Fruit fly (Drosophila melanogaster) whole organism, embryonic: ENCODE results near the gene CG4393.

Experiments
- ATbp ChIP-seq: fragments of 200-800 bp; sonication (Bioruptor generic); optimal IDR thresholded peaks from 2 replicates; lab custom pipeline; 2017; ENCODE audit warnings: missing biosample characterization, mild to moderate bottlenecking, missing genetic modification characterization, missing genetic modification reagents
- Awh ChIP-seq: fragments of 200-800 bp; sonication (Bioruptor generic); IDR thresholded peaks from 2 replicates; pipeline ENCODE4, ENCODE4 v1.3.6; 2022; ENCODE audit warnings: missing biosample characterization, missing genetic modification characterization
- B-H2 ChIP-seq: fragments of 200-800 bp; sonication (Bioruptor generic); optimal IDR thresholded peaks from 2 replicates; lab custom pipeline; 2018; ENCODE audit warnings: missing biosample characterization, mild to moderate bottlenecking, missing genetic modification characterization
- Bgb ChIP-seq: fragments of 200-800 bp; sonication (Bioruptor generic); IDR thresholded peaks from 2 replicates; pipeline ENCODE4 v1.3.6; 2022; ENCODE audit warnings: missing biosample characterization, missing genetic modification characterization; ENCODE audit not compliant: partially characterized antibody
- C15 ChIP-seq: fragments of 200-800 bp; sonication (Bioruptor generic); IDR thresholded peaks from 3 replicates; pipeline ENCODE4 v1.3.6; 2022; ENCODE audit warnings: missing biosample characterization, missing genetic modification characterization
- CG10267 ChIP-seq: fragments of 200-800 bp; sonication (Bioruptor generic); optimal IDR thresholded peaks from 2 replicates; lab custom pipeline; 2018; ENCODE audit warnings: missing biosample characterization, mild to moderate bottlenecking, missing genetic modification characterization, moderate library complexity
- CG10366 ChIP-seq: fragments of 200-800 bp; sonication (Bioruptor generic); IDR thresholded peaks from 2 replicates; pipeline ENCODE4 v1.3.6; 2022; ENCODE audit warnings: missing biosample characterization, missing genetic modification characterization
- CG10565 ChIP-seq: fragments of 200-800 bp; sonication (Bioruptor generic); optimal IDR thresholded peaks from 3 replicates; lab custom pipeline; 2016; ENCODE audit warnings: missing biosample characterization, mild to moderate bottlenecking, missing genetic modification characterization
- CG12155 ChIP-seq: fragments of 200-800 bp; sonication (Bioruptor generic); optimal IDR thresholded peaks from 3 replicates; lab custom pipeline; 2016; ENCODE audit warnings: missing biosample characterization, missing genetic modification characterization
- CG2199 ChIP-seq: fragments of 200-800 bp; sonication (Bioruptor generic); IDR thresholded peaks from 3 replicates; pipeline ENCODE4 v1.3.6; 2022; ENCODE audit warnings: missing biosample characterization, missing genetic modification characterization
- CG2875 ChIP-seq: fragments of 200-800 bp; sonication (Bioruptor generic); optimal IDR thresholded peaks from 2 replicates; lab custom pipeline; 2017; ENCODE audit warnings: missing biosample characterization, mild to moderate bottlenecking, missing genetic modification characterization, missing genetic modification reagents
- CG30403 ChIP-seq: fragments of 200-800 bp; sonication (Bioruptor generic); optimal IDR thresholded peaks from 3 replicates; lab custom pipeline; 2016; ENCODE audit warnings: missing biosample characterization, missing genetic modification characterization
- CG3847 ChIP-seq: fragments of 200-800 bp; sonication (Bioruptor generic); IDR thresholded peaks from 2 replicates; pipeline ENCODE4 v1.3.6; 2022; ENCODE audit warnings: missing biosample characterization, missing genetic modification characterization
- CG6272 ChIP-seq: fragments of 200-800 bp; sonication (Bioruptor generic); IDR thresholded peaks from 2 replicates; pipeline ENCODE4 v1.3.6; 2022; ENCODE audit warnings: missing biosample characterization, missing genetic modification characterization
- CG7372 ChIP-seq: fragments of 200-800 bp; sonication (Bioruptor generic); IDR thresholded peaks from 2 replicates; pipeline ENCODE4 v1.3.6; 2022; ENCODE audit warnings: missing biosample characterization, missing genetic modification characterization
- CG8765 ChIP-seq: fragments of 200-800 bp; sonication (Bioruptor generic); IDR thresholded peaks from 2 replicates; pipeline ENCODE4 v1.3.6; 2022; ENCODE audit warnings: missing biosample characterization, missing genetic modification characterization
- CG8924 ChIP-seq: fragments of 200-800 bp; optimal IDR thresholded peaks from 3 replicates; lab custom pipeline; 2019; ENCODE audit warnings: missing biosample characterization, mild to moderate bottlenecking, missing genetic modification characterization, moderate library complexity
- CG8944 ChIP-seq: fragments of 200-800 bp; sonication (Bioruptor generic); optimal IDR thresholded peaks from 3 replicates; lab custom pipeline; 2016; ENCODE audit warnings: missing biosample characterization, missing genetic modification characterization
- CoRest ChIP-seq: fragments of 200-800 bp; sonication (Bioruptor generic); optimal IDR thresholded peaks from 3 replicates; lab custom pipeline; 2018; ENCODE audit warnings: missing biosample characterization, mild to moderate bottlenecking, missing genetic modification characterization, moderate library complexity
- D19B ChIP-seq: fragments of 200-800 bp; sonication (Bioruptor generic); optimal IDR thresholded peaks from 2 replicates; lab custom pipeline; 2017; ENCODE audit warnings: missing biosample characterization, mild to moderate bottlenecking, missing genetic modification characterization
- GATAe ChIP-seq: fragments of 200-800 bp; sonication (Bioruptor generic); conservative IDR thresholded peaks from 2 replicates; pipeline ENCODE4 v1.3.6; 2022; ENCODE audit warnings: missing biosample characterization, missing genetic modification characterization
- Hmr ChIP-seq: fragments of 200-800 bp; sonication (Bioruptor generic); optimal IDR thresholded peaks from 3 replicates; lab custom pipeline; 2017; ENCODE audit warnings: mild to moderate bottlenecking, missing biosample characterization, missing genetic modification reagents, missing genetic modification characterization
- Hr3 ChIP-seq: fragments of 200-800 bp; sonication (Bioruptor generic); optimal IDR thresholded peaks from 3 replicates; lab custom pipeline; 2016; ENCODE audit warnings: missing biosample characterization, missing genetic modification characterization
- Hsf ChIP-seq: fragments of 200-800 bp; sonication (Bioruptor generic); optimal IDR thresholded peaks from 3 replicates; lab custom pipeline; 2016; ENCODE audit warnings: missing biosample characterization, missing genetic modification characterization
- Mrtf ChIP-seq: fragments of 200-800 bp; sonication (Bioruptor generic); IDR thresholded peaks from 3 replicates; pipeline ENCODE4 v1.3.6; 2022; ENCODE audit warnings: missing biosample characterization, missing genetic modification characterization
- NFAT ChIP-seq: fragments of 200-800 bp; sonication (Bioruptor generic); IDR thresholded peaks from 2 replicates; pipeline ENCODE4 v1.3.6; 2022; ENCODE audit warnings: missing biosample characterization, missing genetic modification characterization
- Ravus ChIP-seq: fragments of 200-800 bp; sonication (Bioruptor generic); IDR thresholded peaks from 2 replicates; pipeline ENCODE4 v1.3.6; 2022; ENCODE audit warnings: missing biosample characterization, missing genetic modification characterization
- Scr ChIP-seq: fragments of 200-800 bp; sonication (Bioruptor generic); IDR thresholded peaks from 2 replicates; pipeline ENCODE4 v1.3.6; 2022; ENCODE audit warnings: missing biosample characterization, missing genetic modification characterization; ENCODE audit not compliant: partially characterized antibody
- Sry-β ChIP-seq: fragments of 200-800 bp; sonication (Bioruptor generic); optimal IDR thresholded peaks from 2 replicates; lab custom pipeline; 2018; ENCODE audit warnings: missing biosample characterization, mild to moderate bottlenecking, missing genetic modification characterization, moderate library complexity
- Tbp ChIP-seq: fragments of >200 bp; optimal IDR thresholded peaks from 2 replicates; lab custom pipeline; 2018; ENCODE audit warnings: missing biosample characterization, missing genetic modification characterization
- ara ChIP-seq: fragments of 200-800 bp; sonication (Bioruptor generic); IDR thresholded peaks from 2 replicates; pipeline ENCODE4 v1.3.6; 2022; ENCODE audit warnings: missing biosample characterization, missing genetic modification characterization
- ase ChIP-seq: fragments of 200-800 bp; sonication (Bioruptor generic); IDR thresholded peaks from 3 replicates; pipeline ENCODE4 v1.3.6; 2022; ENCODE audit warnings: missing biosample characterization, missing genetic modification characterization
- az2 ChIP-seq: fragments of 200-800 bp; sonication (Bioruptor generic); optimal IDR thresholded peaks from 3 replicates; lab custom pipeline; 2016; ENCODE audit warnings: missing biosample characterization, missing genetic modification characterization
- bowl ChIP-seq: fragments of 200-800 bp; sonication (Bioruptor generic); IDR thresholded peaks from 2 replicates; pipeline ENCODE4 v1.3.6; 2022; ENCODE audit warnings: missing biosample characterization, missing genetic modification characterization
- chm ChIP-seq: fragments of 200-800 bp; sonication (Bioruptor generic); IDR thresholded peaks from 2 replicates; pipeline ENCODE4 v1.3.6; 2022; ENCODE audit warnings: missing biosample characterization, missing genetic modification characterization
- chn ChIP-seq: fragments of 200-800 bp; sonication (Bioruptor generic); optimal IDR thresholded peaks from 2 replicates; lab custom pipeline; 2016; ENCODE audit warnings: missing biosample characterization, missing genetic modification characterization
- dati ChIP-seq: fragments of 200-800 bp; sonication (Bioruptor generic); IDR thresholded peaks from 2 replicates; pipeline ENCODE4 v1.3.6; 2022; ENCODE audit warnings: missing biosample characterization, missing genetic modification characterization
- ewg ChIP-seq: fragments of 200-800 bp; sonication (Bioruptor generic); optimal IDR thresholded peaks from 3 replicates; lab custom pipeline; 2017; ENCODE audit warnings: mild to moderate bottlenecking, missing biosample characterization, missing genetic modification reagents, missing genetic modification characterization
- gcm2 ChIP-seq: fragments of 200-800 bp; sonication (Bioruptor generic); optimal IDR thresholded peaks from 2 replicates; lab custom pipeline; 2016; ENCODE audit warnings: missing biosample characterization, missing genetic modification characterization
- gem ChIP-seq: fragments of 200-800 bp; sonication (Bioruptor generic); optimal IDR thresholded peaks from 2 replicates; lab custom pipeline; 2019; ENCODE audit warnings: missing biosample characterization, mild to moderate bottlenecking, missing genetic modification characterization, moderate library complexity
- hb ChIP-seq: fragments of 200-800 bp; sonication (Bioruptor generic); IDR thresholded peaks from 3 replicates; pipeline ENCODE4 v1.3.6; 2022; ENCODE audit warnings: missing biosample characterization, missing genetic modification characterization; ENCODE audit not compliant: partially characterized antibody
- insv ChIP-seq, 2 experiments: fragments of 200-800 bp; sonication (Bioruptor generic); optimal IDR thresholded peaks; 3 replicates each; lab custom pipeline; 2016 to 2018; ENCODE audit warnings: missing biosample characterization in 2 of 2, missing genetic modification characterization in 2 of 2
- mirr ChIP-seq: fragments of 200-800 bp; sonication (Bioruptor generic); optimal IDR thresholded peaks from 3 replicates; lab custom pipeline; 2018; ENCODE audit warnings: missing biosample characterization, mild to moderate bottlenecking, missing genetic modification characterization
- oc ChIP-seq: fragments of 200-800 bp; sonication (Bioruptor generic); optimal IDR thresholded peaks from 2 replicates; lab custom pipeline; 2018; ENCODE audit warnings: missing biosample characterization, mild to moderate bottlenecking, missing genetic modification characterization, moderate library complexity
- pita ChIP-seq: fragments of 200-800 bp; sonication (Bioruptor generic); optimal IDR thresholded peaks from 2 replicates; lab custom pipeline; 2017; ENCODE audit warnings: missing biosample characterization, mild to moderate bottlenecking, missing genetic modification characterization
- ranshi ChIP-seq: fragments of 200-800 bp; sonication (Bioruptor generic); IDR thresholded peaks from 2 replicates; pipeline ENCODE4 v1.3.6; 2022; ENCODE audit warnings: missing biosample characterization, missing genetic modification characterization
- repo ChIP-seq: fragments of 200-800 bp; sonication (Bioruptor generic); optimal IDR thresholded peaks from 2 replicates; lab custom pipeline; 2016; ENCODE audit warnings: missing biosample characterization, missing genetic modification characterization
- sc ChIP-seq, 3 experiments: fragments of >200 bp in 2 of 3; fragments of 200-800 bp in 1 of 3; sonication (Bioruptor generic) in 1 of 3; optimal IDR thresholded peaks; 2 replicates in 2 of 3; 3 replicates in 1 of 3; lab custom pipeline; 2017; ENCODE audit warnings: mild to moderate bottlenecking in 1 of 3, missing biosample characterization in 1 of 3, missing genetic modification characterization in 1 of 3, missing genetic modification reagents in 1 of 3
- sima ChIP-seq: fragments of 200-800 bp; sonication (Bioruptor generic); optimal IDR thresholded peaks from 2 replicates; lab custom pipeline; 2016; ENCODE audit warnings: missing biosample characterization, missing genetic modification characterization
- unpg ChIP-seq: fragments of 200-800 bp; sonication (Bioruptor generic); optimal IDR thresholded peaks from 3 replicates; lab custom pipeline; 2018; ENCODE audit warnings: missing biosample characterization, mild to moderate bottlenecking, missing genetic modification characterization, moderate library complexity

CG4393 gene

dm6 chr3R:23363515-23364124, 21.0 kb downstream of the CG4393 start, which contains the start of gene CG4408 (continued):
- TF ChIP-seq bowl (GFP tag; lab: Robert Waterston, UW) (no peak), CG10565 (GFP tag; lab: Kevin White, UChicago) (no peak), D19B (GFP tag; lab: Kevin White, UChicago) (peak; percentile 93), CG2199 (GFP tag; lab: Robert Waterston, UW) (no peak), insv (GFP tag; optimal IDR thresholded peaks at IDR 0.05; lab: Kevin White, UChicago) (no peak), CG10366 (peak; percentile 36; the same call in 1 of the 2 replicates), hb (no peak), mirr (GFP tag; lab: Kevin White, UChicago) (no peak), Ravus (GFP tag; lab: Robert Waterston, UW) (no peak), repo (GFP tag; lab: Kevin White, UChicago) (no peak), CG12155 (GFP tag; lab: Kevin White, UChicago) (peak; percentile 17), ranshi (GFP tag; lab: Robert Waterston, UW) (no peak; the same call in 1 of the 2 replicates), CoRest (tag; lab: Kevin White, UChicago) (peak; percentile 32), Hsf (GFP tag; lab: Kevin White, UChicago) (peak; percentile 19), Tbp (GFP tag; lab: Kevin White, UChicago) (no peak), ATbp (GFP tag; lab: Kevin White, UChicago) (no peak), CG7372 (GFP tag; lab: Robert Waterston, UW) (no peak), az2 (GFP tag; lab: Kevin White, UChicago) (no peak), C15 (no peak), gcm2 (GFP tag; lab: Kevin White, UChicago) (no peak), ewg (GFP tag; lab: Kevin White, UChicago) (no peak), dati (GFP tag; lab: Robert Waterston, UW) (no peak), NFAT (GFP tag; lab: Robert Waterston, UW) (no peak), Scr (GFP tag; lab: Robert Waterston, UW) (no peak), CG3847 (GFP tag; lab: Robert Waterston, UW) (peak; percentile 35; the same call in 1 of the 2 replicates), gem (tag; lab: Kevin White, UChicago) (peak; percentile 59), Bgb (GFP tag; lab: Robert Waterston, UW) (no peak), CG8944 (GFP tag; lab: Kevin White, UChicago) (no peak), CG30403 (GFP tag; lab: Kevin White, UChicago) (peak; percentile 43), pita (GFP tag; lab: Kevin White, UChicago) (no peak), Hmr (peak; percentile 25), Mrtf (GFP tag; lab: Robert Waterston, UW) (no peak), oc (tag; lab: Kevin White, UChicago) (no peak), ase (GFP tag; lab: Robert Waterston, UW) (no peak), CG6272 (0 out of 2 replicates have a peak, but pooled peaks have one; percentile 22), Hr3 (GFP tag; lab: Kevin White, UChicago) (no peak), CG10267 (peak; percentile 6), B-H2 (GFP tag; lab: Kevin White, UChicago) (no peak), unpg (GFP tag; lab: Kevin White, UChicago) (peak; percentile 26), ara (no peak), sc (optimal IDR thresholded peaks at IDR 0.05; lab: Kevin White, UChicago) (no peak), sc (GFP tag; optimal IDR thresholded peaks at IDR 0.05; lab: Kevin White, UChicago) (no peak), sima (no peak), GATAe (GFP tag; lab: Robert Waterston, UW) (no peak), chn (GFP tag; lab: Kevin White, UChicago) (no peak), CG8924 (peak; percentile 32), CG2875 (GFP tag; lab: Kevin White, UChicago) (no peak), CG8765 (0 out of 2 replicates have a peak, but pooled peaks have one; percentile 6), Sry-β (no peak), Awh (GFP tag; lab: Robert Waterston, UW) (0 out of 2 replicates have a peak, but pooled peaks have one; percentile 6), chm (GFP tag; lab: Robert Waterston, UW) (no peak)
